Worm (Caenorhabditis elegans) whole organism, young adult: Measurements from ENCODE around the gene C29E4.11.

Experiments used
- ama-1 ChIP-seq, 3 experiments: fragments of 150-350 bp in 1 of 3; sonication (generic microtip) in 2 of 3; optimal IDR thresholded peaks; 2 replicates each; lab custom pipeline; 2014 to 2018; ENCODE audit warnings: missing biosample characterization in 2 of 3, missing genetic modification characterization in 2 of 3, missing genetic modification reagents in 2 of 3
- hsf-1 ChIP-seq: fragments of 200-800 bp; sonication (Bioruptor generic); IDR thresholded peaks from 2 replicates; pipeline ENCODE4 v1.3.6; 2022; ENCODE audit warnings: missing genetic modification reagents, missing genetic modification characterization, missing compliant biosample characterization
- lsl-1 ChIP-seq: fragments of 200-800 bp; sonication (Bioruptor generic); optimal IDR thresholded peaks from 2 replicates; lab custom pipeline; 2018; ENCODE audit warnings: mild to moderate bottlenecking, missing genetic modification characterization, moderate library complexity, missing compliant biosample characterization
- snpc-4 ChIP-seq, 5 experiments: fragments of 150-350 bp in 1 of 5; sonication (generic microtip) in 4 of 5; optimal IDR thresholded peaks; 2 replicates each; lab custom pipeline; 2014 to 2018; ENCODE audit warnings: missing genetic modification characterization in 5 of 5, missing biosample characterization in 3 of 5, antibody characterized with exemption in 2 of 5, mild to moderate bottlenecking in 2 of 5, missing compliant biosample characterization in 2 of 5, missing genotype in 2 of 5, moderate library complexity in 2 of 5, missing genetic modification reagents in 1 of 5
- unc-130 ChIP-seq: sonication (generic microtip); optimal IDR thresholded peaks from 2 replicates; lab custom pipeline; 2016; ENCODE audit warnings: missing genetic modification reagents, missing genetic modification characterization, missing compliant biosample characterization
- ztf-3 ChIP-seq: fragments of 200-800 bp; sonication (Bioruptor generic); optimal IDR thresholded peaks from 2 replicates; lab custom pipeline; 2018; ENCODE audit warnings: mild to moderate bottlenecking, missing genetic modification characterization, missing compliant biosample characterization

ce11 chrIII:7956965-7957364 lies 949 bp downstream of the C29E4.11 start, which contains the start of gene C29E4.9:
- no peak for TF ChIP-seq ama-1 (optimal IDR thresholded peaks at IDR 0.05; lab: Kevin White, UChicago)
- TF ChIP-seq ama-1 (GFP tag; optimal IDR thresholded peaks at IDR 0.05; lab: Kevin White, UChicago), result no peak
- TF ChIP-seq snpc-4 (GFP tag; optimal IDR thresholded peaks at IDR 0.05; lab: Kevin White, UChicago), result no peak
- TF ChIP-seq snpc-4 (tag; optimal IDR thresholded peaks at IDR 0.05; lab: Kevin White, UChicago), result no peak
- no peak for TF ChIP-seq lsl-1 (GFP tag; lab: Kevin White, UChicago)
- no peak for TF ChIP-seq unc-130
- TF ChIP-seq hsf-1 (GFP tag; lab: Robert Waterston, UW), result no peak
- no peak for TF ChIP-seq ztf-3
